Fruit fly (Drosophila melanogaster): ENCODE results near the gene Pdss2.

The Pdss2 gene

dm6 chr3L:21056792-21057567, 29.3 kb downstream of the Pdss2 start (continued):
- TF ChIP-seq oc (tag; optimal IDR thresholded peaks at IDR 0.05) (peak; percentile 70), CG6683 (GFP tag; optimal IDR thresholded peaks at IDR 0.05) (no peak), Atf3 (GFP tag; optimal IDR thresholded peaks at IDR 0.05) (no peak), CG10959 (GFP tag; IDR thresholded peaks at IDR 0.05) (no peak), sr (GFP tag; IDR thresholded peaks at IDR 0.05) (0 out of 3 replicates have a peak, but pooled peaks have one; percentile 46), H2.0 (GFP tag; IDR thresholded peaks at IDR 0.05) (0 out of 2 replicates have a peak, but pooled peaks have one; percentile 17), dan (GFP tag; IDR thresholded peaks at IDR 0.05) (no peak), CG6791 (GFP tag; IDR thresholded peaks at IDR 0.05; ENCODE audit: partially characterized antibody) (no peak), CG8089 (GFP tag; optimal IDR thresholded peaks at IDR 0.05) (no peak), nerfin-2 (GFP tag; IDR thresholded peaks at IDR 0.05; ENCODE audit: partially characterized antibody) (no peak), tap (tag; optimal IDR thresholded peaks at IDR 0.05) (no peak), CG17385 (GFP tag; optimal IDR thresholded peaks at IDR 0.05) (peak; percentile 27), dati (GFP tag; IDR thresholded peaks at IDR 0.05) (no peak), eve (GFP tag; optimal IDR thresholded peaks at IDR 0.05) (peak in 1 of 2 experiments; percentile 75), ase (GFP tag; IDR thresholded peaks at IDR 0.05) (no peak), tio (GFP tag; optimal IDR thresholded peaks at IDR 0.05) (peak; percentile 23), odd (GFP tag; optimal IDR thresholded peaks at IDR 0.05) (peak; percentile 34), ssp (GFP tag; IDR thresholded peaks at IDR 0.05) (no peak), crol (GFP tag; IDR thresholded peaks at IDR 0.05) (peak; percentile 83), CG30431 (GFP tag; optimal IDR thresholded peaks at IDR 0.05) (no peak), Hand (GFP tag; optimal IDR thresholded peaks at IDR 0.05) (no peak), CG9609 (GFP tag; optimal IDR thresholded peaks at IDR 0.05) (no peak), CG4282 (GFP tag; optimal IDR thresholded peaks at IDR 0.05) (no peak), onecut (GFP tag; IDR thresholded peaks at IDR 0.05) (no peak), CG10431 (GFP tag; optimal IDR thresholded peaks at IDR 0.05) (no peak), Rfx (GFP tag; IDR thresholded peaks at IDR 0.05) (peak; percentile 35; the same call in 1 of the 2 replicates), gt (GFP tag; IDR thresholded peaks at IDR 0.05) (no peak), Oaz (GFP tag; IDR thresholded peaks at IDR 0.05) (0 out of 2 replicates have a peak, but pooled peaks have one; percentile 19), chif (GFP tag; optimal IDR thresholded peaks at IDR 0.05) (no peak), CkIIα-i1 (GFP tag; IDR thresholded peaks at IDR 0.05) (no peak), Xrp1 (GFP tag; IDR thresholded peaks at IDR 0.05) (peak; percentile 25; the same call in 1 of the 2 replicates), fd102C (GFP tag; optimal IDR thresholded peaks at IDR 0.05) (no peak), CG2120 (GFP tag; optimal IDR thresholded peaks at IDR 0.05) (peak; percentile 47), CG1792 (GFP tag; optimal IDR thresholded peaks at IDR 0.05) (no peak), CG13123 (GFP tag; optimal IDR thresholded peaks at IDR 0.05) (no peak), CG2889 (GFP tag; IDR thresholded peaks at IDR 0.05) (no peak), CG17186 (GFP tag; optimal IDR thresholded peaks at IDR 0.05) (no peak), hth (optimal IDR thresholded peaks at IDR 0.05) (no peak), CG1233 (GFP tag; optimal IDR thresholded peaks at IDR 0.05) (peak; percentile 5), gcm2 (GFP tag; optimal IDR thresholded peaks at IDR 0.05) (no peak), pnt (GFP tag; optimal IDR thresholded peaks at IDR 0.05) (no peak), CG12104 (GFP tag; optimal IDR thresholded peaks at IDR 0.05) (no peak), CG15073 (GFP tag; optimal IDR thresholded peaks at IDR 0.05) (no peak), CG31365 (tag; optimal IDR thresholded peaks at IDR 0.05) (no peak), so (GFP tag; IDR thresholded peaks at IDR 0.05) (no peak), ci (GFP tag; IDR thresholded peaks at IDR 0.05) (no peak), CG2129 (GFP tag; IDR thresholded peaks at IDR 0.05; ENCODE audit: partially characterized antibody) (no peak), BEAF-32 (GFP tag; optimal IDR thresholded peaks at IDR 0.05) (no peak), CG4328 (GFP tag; optimal IDR thresholded peaks at IDR 0.05) (no peak), vnd (GFP tag; IDR thresholded peaks at IDR 0.05; ENCODE audit: partially characterized antibody) (no peak), CG6654 (GFP tag; optimal IDR thresholded peaks at IDR 0.05) (no peak)
